Fruit fly (Drosophila melanogaster) whole organism, embryonic: Measurements from ENCODE around the gene rt.
A peak's percentile ranks its signal among the peaks of the same experiment; 100 is the strongest.

Experiments used
- Atf3 ChIP-seq: fragments of 200-800 bp; sonication (Bioruptor generic); optimal IDR thresholded peaks from 3 replicates; lab custom pipeline; 2016; ENCODE audit warnings: missing biosample characterization, missing genetic modification characterization
- Atf6 ChIP-seq: fragments of 200-800 bp; sonication (Bioruptor generic); IDR thresholded peaks from 2 replicates; pipeline ENCODE4 v1.3.6; 2022; ENCODE audit warnings: missing biosample characterization, missing genetic modification characterization
- BtbVII ChIP-seq: fragments of 200-800 bp; sonication (Bioruptor generic); optimal IDR thresholded peaks from 3 replicates; lab custom pipeline; 2017; ENCODE audit warnings: missing biosample characterization, mild to moderate bottlenecking, missing genetic modification characterization
- CG10543 ChIP-seq: fragments of 200-800 bp; sonication (Bioruptor generic); optimal IDR thresholded peaks from 3 replicates; lab custom pipeline; 2017; ENCODE audit warnings: missing biosample characterization, mild to moderate bottlenecking, missing genetic modification characterization, moderate library complexity
- CG11247 ChIP-seq: fragments of 200-800 bp; sonication (Bioruptor generic); IDR thresholded peaks from 2 replicates; pipeline ENCODE4 v1.3.6; 2022; ENCODE audit warnings: missing biosample characterization, missing genetic modification characterization
- CG11504 ChIP-seq: fragments of 200-800 bp; sonication (Bioruptor generic); optimal IDR thresholded peaks from 3 replicates; lab custom pipeline; 2019; ENCODE audit warnings: missing biosample characterization, mild to moderate bottlenecking, missing genetic modification characterization, moderate library complexity
- CG12659 ChIP-seq: fragments of 200-800 bp; sonication (Bioruptor generic); optimal IDR thresholded peaks from 3 replicates; lab custom pipeline; 2017; ENCODE audit warnings: mild to moderate bottlenecking, missing biosample characterization, missing genetic modification reagents, missing genetic modification characterization
- CG17328 ChIP-seq: fragments of 200-800 bp; sonication (Bioruptor generic); IDR thresholded peaks from 2 replicates; pipeline ENCODE4 v1.3.6; 2022; ENCODE audit warnings: missing biosample characterization, missing genetic modification characterization
- CG17385 ChIP-seq: fragments of 200-800 bp; sonication (Bioruptor generic); optimal IDR thresholded peaks from 3 replicates; lab custom pipeline; 2018; ENCODE audit warnings: missing biosample characterization, mild to moderate bottlenecking, missing genetic modification characterization
- CG17829 ChIP-seq: fragments of 200-800 bp; optimal IDR thresholded peaks from 2 replicates; lab custom pipeline; 2019; ENCODE audit warnings: missing biosample characterization, mild to moderate bottlenecking, missing genetic modification characterization, moderate library complexity
- CG2199 ChIP-seq: fragments of 200-800 bp; sonication (Bioruptor generic); IDR thresholded peaks from 3 replicates; pipeline ENCODE4 v1.3.6; 2022; ENCODE audit warnings: missing biosample characterization, missing genetic modification characterization
- CG34224 ChIP-seq: fragments of 200-800 bp; sonication (Bioruptor generic); IDR thresholded peaks from 3 replicates; pipeline ENCODE4 v1.3.6; 2022; ENCODE audit warnings: missing biosample characterization, missing genetic modification characterization; ENCODE audit not compliant: partially characterized antibody
- CG34376 ChIP-seq: fragments of 200-800 bp; sonication (Bioruptor generic); optimal IDR thresholded peaks from 2 replicates; lab custom pipeline; 2018; ENCODE audit warnings: missing biosample characterization, mild to moderate bottlenecking, missing genetic modification characterization
- CG4617 ChIP-seq: fragments of 200-800 bp; sonication (Bioruptor generic); optimal IDR thresholded peaks from 3 replicates; lab custom pipeline; 2016; ENCODE audit warnings: missing biosample characterization, missing genetic modification characterization, borderline replicate concordance
- CG6683 ChIP-seq: fragments of 200-800 bp; sonication (Bioruptor generic); optimal IDR thresholded peaks from 2 replicates; lab custom pipeline; 2017; ENCODE audit warnings: missing biosample characterization, mild to moderate bottlenecking, missing genetic modification characterization, missing genetic modification reagents
- CG6813 ChIP-seq: fragments of 200-800 bp; sonication (Bioruptor generic); optimal IDR thresholded peaks from 2 replicates; lab custom pipeline; 2017; ENCODE audit warnings: missing biosample characterization, missing genetic modification characterization, mild to moderate bottlenecking, moderate library complexity, missing genetic modification reagents
- CG7372 ChIP-seq: fragments of 200-800 bp; sonication (Bioruptor generic); IDR thresholded peaks from 2 replicates; pipeline ENCODE4 v1.3.6; 2022; ENCODE audit warnings: missing biosample characterization, missing genetic modification characterization
- CG8290 ChIP-seq, 3 experiments: fragments of 200-800 bp; sonication (Bioruptor generic); optimal IDR thresholded peaks; 2 replicates each; lab custom pipeline; 2016 to 2019; ENCODE audit warnings: missing biosample characterization in 3 of 3, missing genetic modification characterization in 3 of 3, mild to moderate bottlenecking in 2 of 3, moderate library complexity in 1 of 3
- CoRest ChIP-seq: fragments of 200-800 bp; sonication (Bioruptor generic); optimal IDR thresholded peaks from 3 replicates; lab custom pipeline; 2018; ENCODE audit warnings: missing biosample characterization, mild to moderate bottlenecking, missing genetic modification characterization, moderate library complexity
- D19A ChIP-seq: fragments of 200-800 bp; optimal IDR thresholded peaks from 3 replicates; lab custom pipeline; 2019; ENCODE audit warnings: missing biosample characterization, mild to moderate bottlenecking, missing genetic modification characterization, moderate library complexity
- Dll ChIP-seq: fragments of 200-800 bp; sonication (Bioruptor generic); IDR thresholded peaks from 4 replicates; pipeline ENCODE4 v1.3.6; 2022; ENCODE audit warnings: missing biosample characterization, missing genetic modification characterization; ENCODE audit not compliant: partially characterized antibody
- Elba2 ChIP-seq: fragments of 200-800 bp; sonication (Bioruptor generic); optimal IDR thresholded peaks from 3 replicates; lab custom pipeline; 2016; ENCODE audit warnings: missing biosample characterization, missing genetic modification characterization
- Fer1 ChIP-seq: fragments of 200-800 bp; sonication (Bioruptor generic); optimal IDR thresholded peaks from 2 replicates; lab custom pipeline; 2017; ENCODE audit warnings: missing biosample characterization, mild to moderate bottlenecking, missing genetic modification characterization
- Hmr ChIP-seq: fragments of 200-800 bp; sonication (Bioruptor generic); optimal IDR thresholded peaks from 3 replicates; lab custom pipeline; 2017; ENCODE audit warnings: mild to moderate bottlenecking, missing biosample characterization, missing genetic modification reagents, missing genetic modification characterization
- Hr78 ChIP-seq, 2 experiments: fragments of 200-800 bp in 1 of 2; fragments of >200 bp in 1 of 2; sonication (Bioruptor generic) in 1 of 2; optimal IDR thresholded peaks; 2 replicates each; lab custom pipeline; 2017 to 2019; ENCODE audit warnings: missing biosample characterization in 2 of 2, missing genetic modification characterization in 2 of 2, mild to moderate bottlenecking in 1 of 2, moderate library complexity in 1 of 2
- Nf-YB ChIP-seq: fragments of 200-800 bp; sonication (Bioruptor generic); optimal IDR thresholded peaks from 3 replicates; lab custom pipeline; 2019; ENCODE audit warnings: missing biosample characterization, mild to moderate bottlenecking, missing genetic modification characterization, moderate library complexity
- NfI ChIP-seq: fragments of 200-800 bp; sonication (Bioruptor generic); optimal IDR thresholded peaks from 3 replicates; lab custom pipeline; 2018; ENCODE audit warnings: missing biosample characterization, mild to moderate bottlenecking, missing genetic modification characterization, moderate library complexity
- Opbp ChIP-seq: fragments of 200-800 bp; sonication (Bioruptor generic); IDR thresholded peaks from 3 replicates; pipeline ENCODE4 v1.3.6; 2022; ENCODE audit warnings: missing biosample characterization, missing genetic modification characterization; ENCODE audit not compliant: partially characterized antibody
- abd-A ChIP-seq: fragments of 200-800 bp; sonication (Bioruptor generic); optimal IDR thresholded peaks from 3 replicates; lab custom pipeline; 2019; ENCODE audit warnings: missing biosample characterization, mild to moderate bottlenecking, missing genetic modification characterization, moderate library complexity
- aop ChIP-seq: fragments of 200-800 bp; sonication (Bioruptor generic); IDR thresholded peaks from 2 replicates; pipeline ENCODE4 v1.3.6; 2022; ENCODE audit warnings: missing biosample characterization, missing genetic modification characterization
- bbx ChIP-seq: fragments of 200-800 bp; sonication (Bioruptor generic); IDR thresholded peaks from 2 replicates; pipeline ENCODE4 v1.3.6; 2022; ENCODE audit warnings: missing biosample characterization, missing genetic modification characterization; ENCODE audit not compliant: partially characterized antibody
- bcd ChIP-seq: fragments of 200-800 bp; sonication (Bioruptor generic); optimal IDR thresholded peaks from 2 replicates; lab custom pipeline; 2017; ENCODE audit warnings: missing biosample characterization, mild to moderate bottlenecking, missing genetic modification characterization
- corto ChIP-seq: fragments of 200-800 bp; sonication (Bioruptor generic); optimal IDR thresholded peaks from 2 replicates; lab custom pipeline; 2016; ENCODE audit warnings: missing biosample characterization, mild to moderate bottlenecking, missing genetic modification characterization, moderate library complexity
- h ChIP-seq: fragments of >200 bp; optimal IDR thresholded peaks from 2 replicates; lab custom pipeline; 2017
- kay ChIP-seq: fragments of 200-800 bp; sonication (Bioruptor generic); optimal IDR thresholded peaks from 2 replicates; lab custom pipeline; 2016; ENCODE audit warnings: missing biosample characterization, missing genetic modification characterization
- lab ChIP-seq: fragments of 200-800 bp; sonication (Bioruptor generic); optimal IDR thresholded peaks from 3 replicates; lab custom pipeline; 2017; ENCODE audit warnings: missing biosample characterization, missing genetic modification characterization, mild to moderate bottlenecking, moderate library complexity, missing genetic modification reagents
- mld ChIP-seq: fragments of 200-800 bp; sonication (Bioruptor generic); IDR thresholded peaks from 3 replicates; pipeline ENCODE4 v1.3.6; 2022; ENCODE audit warnings: missing biosample characterization, missing genetic modification characterization; ENCODE audit not compliant: partially characterized antibody
- nerfin-1 ChIP-seq: fragments of 200-800 bp; sonication (Bioruptor generic); optimal IDR thresholded peaks from 3 replicates; lab custom pipeline; 2019; ENCODE audit warnings: missing biosample characterization, mild to moderate bottlenecking, missing genetic modification characterization, moderate library complexity
- oc ChIP-seq: fragments of 200-800 bp; sonication (Bioruptor generic); optimal IDR thresholded peaks from 2 replicates; lab custom pipeline; 2018; ENCODE audit warnings: missing biosample characterization, mild to moderate bottlenecking, missing genetic modification characterization, moderate library complexity
- odd ChIP-seq: fragments of 200-800 bp; sonication (Bioruptor generic); optimal IDR thresholded peaks from 2 replicates; lab custom pipeline; 2017; ENCODE audit warnings: missing biosample characterization, mild to moderate bottlenecking, missing genetic modification characterization
- otp ChIP-seq: fragments of 200-800 bp; sonication (Bioruptor generic); IDR thresholded peaks from 3 replicates; pipeline ENCODE4, ENCODE4 v1.3.6; 2022; ENCODE audit warnings: missing biosample characterization, missing genetic modification characterization
- p53 ChIP-seq: fragments of 200-800 bp; sonication (Bioruptor generic); optimal IDR thresholded peaks from 2 replicates; lab custom pipeline; 2016; ENCODE audit warnings: missing biosample characterization, missing genetic modification characterization
- scrt ChIP-seq: fragments of 200-800 bp; sonication (Bioruptor generic); optimal IDR thresholded peaks from 2 replicates; lab custom pipeline; 2018; ENCODE audit warnings: missing biosample characterization, mild to moderate bottlenecking, missing genetic modification characterization, moderate library complexity
- slbo ChIP-seq: fragments of 200-800 bp; sonication (Bioruptor generic); IDR thresholded peaks from 2 replicates; pipeline ENCODE4 v1.3.6; 2022; ENCODE audit warnings: missing biosample characterization, missing genetic modification characterization
- toy ChIP-seq: fragments of 200-800 bp; sonication (Bioruptor generic); IDR thresholded peaks from 2 replicates; pipeline ENCODE4 v1.3.6; 2022; ENCODE audit warnings: missing biosample characterization, missing genetic modification characterization
- z ChIP-seq: fragments of 200-800 bp; sonication (Bioruptor generic); IDR thresholded peaks from 3 replicates; pipeline ENCODE4 v1.3.6; 2022; ENCODE audit warnings: missing biosample characterization, missing genetic modification characterization
- zf30C ChIP-seq: fragments of 200-800 bp; sonication (Bioruptor generic); optimal IDR thresholded peaks from 3 replicates; lab custom pipeline; 2018; ENCODE audit warnings: missing biosample characterization, mild to moderate bottlenecking, missing genetic modification characterization

The rt gene

DNA sequence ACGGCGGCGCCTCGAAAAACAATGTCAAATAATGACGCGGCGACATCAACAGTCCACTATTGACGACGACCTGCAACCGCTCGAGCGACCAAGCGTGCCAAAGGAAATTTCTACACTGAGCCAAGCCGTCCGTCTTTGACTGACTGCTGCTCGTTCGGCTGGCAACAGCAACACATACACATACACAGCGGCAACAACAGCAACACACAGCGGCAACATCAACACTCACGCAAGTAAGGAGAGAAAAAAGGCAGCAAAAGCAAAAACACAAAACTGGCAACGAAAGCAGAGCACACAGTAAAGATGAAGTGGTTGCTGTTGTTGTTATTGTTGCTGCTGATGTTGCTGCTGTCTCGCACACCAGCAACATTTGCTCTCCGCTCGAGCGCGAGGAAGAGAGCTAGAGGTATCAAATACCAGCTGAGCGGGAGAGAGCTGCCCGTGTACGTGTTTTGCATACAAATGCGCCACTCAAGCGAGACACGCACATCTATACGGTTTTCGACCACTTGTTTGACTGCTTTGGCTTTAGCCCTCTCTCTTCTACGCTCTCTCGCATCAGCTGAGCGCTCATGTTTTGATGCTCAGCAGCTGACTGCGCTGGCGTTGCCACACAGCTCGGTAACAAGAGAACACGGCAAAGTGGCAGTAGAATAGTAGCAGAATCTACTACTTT, 34.4 kb downstream of the rt start (continued):
- TF ChIP-seq scrt (GFP tag; lab: Kevin White, UChicago) (peak; percentile 97), Elba2 (GFP tag; lab: Kevin White, UChicago) (no peak), D19A (tag; lab: Kevin White, UChicago) (no peak), BtbVII (GFP tag; lab: Kevin White, UChicago) (peak; percentile 59), CG2199 (peak; percentile 74; the same call in 1 of the 3 replicates), CG10543 (peak; percentile 78), CG8290 (GFP tag; optimal IDR thresholded peaks at IDR 0.05; lab: Kevin White, UChicago) (no peak), CG8290 (tag; optimal IDR thresholded peaks at IDR 0.05; lab: Kevin White, UChicago) (peak in 1 of 2 experiments; percentile 73), h (lab: Kevin White, UChicago) (no peak), kay (GFP tag; lab: Kevin White, UChicago) (no peak), p53 (GFP tag; lab: Kevin White, UChicago) (no peak), z (GFP tag; lab: Robert Waterston, UW) (peak; percentile 71; the same call in 2 of the 3 replicates), CG34376 (GFP tag; lab: Kevin White, UChicago) (peak; percentile 78), Hmr (GFP tag; lab: Kevin White, UChicago) (peak; percentile 63), otp (peak; percentile 29; the same call in 1 of the 3 replicates), CG6683 (GFP tag; lab: Kevin White, UChicago) (peak; percentile 39), Dll (peak; percentile 82), odd (peak; percentile 42), CG11247 (GFP tag; lab: Robert Waterston, UW) (peak; percentile 42; the same call in 1 of the 2 replicates), abd-A (tag; lab: Kevin White, UChicago) (peak; percentile 88), CG7372 (GFP tag; lab: Robert Waterston, UW) (no peak), bbx (peak; percentile 52; the same call in 1 of the 2 replicates), CG6813 (GFP tag; lab: Kevin White, UChicago) (peak; percentile 4), CG17829 (peak; percentile 62), zf30C (GFP tag; lab: Kevin White, UChicago) (peak; percentile 77), toy (0 out of 2 replicates have a peak, but pooled peaks have one; percentile 6), aop (GFP tag; lab: Robert Waterston, UW) (no peak), Opbp (GFP tag; lab: Robert Waterston, UW) (peak; percentile 40; the same call in 1 of the 3 replicates), CG34224 (GFP tag; lab: Robert Waterston, UW) (peak; percentile 94), CoRest (tag; lab: Kevin White, UChicago) (no peak), CG12659 (GFP tag; lab: Kevin White, UChicago) (peak; percentile 5), CG17385 (peak; percentile 26), slbo (GFP tag; lab: Robert Waterston, UW) (peak; percentile 29; the same call in 1 of the 2 replicates), CG4617 (GFP tag; lab: Kevin White, UChicago) (no peak), lab (peak; percentile 40), CG17328 (GFP tag; lab: Robert Waterston, UW) (0 out of 2 replicates have a peak, but pooled peaks have one; percentile 11), Atf6 (GFP tag; lab: Robert Waterston, UW) (0 out of 2 replicates have a peak, but pooled peaks have one; percentile 48), Atf3 (no peak), Hr78 (GFP tag; optimal IDR thresholded peaks at IDR 0.05; lab: Kevin White, UChicago) (peak in 1 of 2 experiments; percentile 66), bcd (GFP tag; lab: Kevin White, UChicago) (no peak), corto (GFP tag; lab: Kevin White, UChicago) (peak; percentile 70), CG11504 (peak; percentile 100), nerfin-1 (tag; lab: Kevin White, UChicago) (peak; percentile 69), Nf-YB (GFP tag; lab: Kevin White, UChicago) (peak; percentile 47), Fer1 (GFP tag; lab: Kevin White, UChicago) (peak; percentile 64), mld (GFP tag; lab: Robert Waterston, UW) (peak; percentile 63; the same call in 1 of the 3 replicates), NfI (peak; percentile 15), oc (tag; lab: Kevin White, UChicago) (peak; percentile 39)
